Worm (Caenorhabditis elegans) whole organism, young adult: ENCODE data around the gene mmcm-1.

Experiments used
- F52B5.7 ChIP-seq: sonication (generic microtip); optimal IDR thresholded peaks from 2 replicates; lab custom pipeline; 2016; ENCODE audit warnings: mild to moderate bottlenecking, missing genetic modification characterization, missing compliant biosample characterization
- ama-1 ChIP-seq, 3 experiments: fragments of 150-350 bp in 1 of 3; sonication (generic microtip) in 2 of 3; optimal IDR thresholded peaks; 2 replicates each; lab custom pipeline; 2014 to 2018; ENCODE audit warnings: missing biosample characterization in 2 of 3, missing genetic modification characterization in 2 of 3, missing genetic modification reagents in 2 of 3
- ccch-3 ChIP-seq: fragments of 200-800 bp; sonication (Bioruptor generic); optimal IDR thresholded peaks from 2 replicates; lab custom pipeline; 2018; ENCODE audit warnings: mild to moderate bottlenecking, missing genetic modification characterization, missing compliant biosample characterization
- dox-1 ChIP-seq: fragments of 200-800 bp; sonication (Bioruptor generic); IDR thresholded peaks from 2 replicates; pipeline ENCODE4 v1.3.6; 2022; ENCODE audit warnings: missing genetic modification reagents, missing genetic modification characterization, missing compliant biosample characterization
- fkh-3 ChIP-seq: sonication (generic microtip); optimal IDR thresholded peaks from 2 replicates; lab custom pipeline; 2016; ENCODE audit warnings: mild to moderate bottlenecking, missing genetic modification characterization, missing compliant biosample characterization
- lin-35 ChIP-seq, 3 experiments: fragments of 150-350 bp in 2 of 3; sonication (generic microtip) in 1 of 3; optimal IDR thresholded peaks; 2 replicates each; lab custom pipeline; 2014 to 2018; ENCODE audit warnings: missing biosample characterization in 3 of 3, missing genetic modification characterization in 3 of 3, missing genetic modification reagents in 3 of 3
- pha-4 ChIP-seq: fragments of 150-350 bp; sonication (generic microtip); optimal IDR thresholded peaks from 2 replicates; lab custom pipeline; 2014; ENCODE audit warnings: missing biosample characterization, missing genetic modification reagents, missing genetic modification characterization
- rpc-1 ChIP-seq, 2 experiments: fragments of 150-350 bp in 1 of 2; sonication (generic microtip) in 1 of 2; optimal IDR thresholded peaks; 2 replicates each; lab custom pipeline; 2014 to 2018; ENCODE audit warnings: missing biosample characterization in 1 of 2, missing genetic modification characterization in 1 of 2, missing genetic modification reagents in 1 of 2, missing genotype in 1 of 2
- snpc-4 ChIP-seq, 5 experiments: fragments of 150-350 bp in 1 of 5; sonication (generic microtip) in 4 of 5; optimal IDR thresholded peaks; 2 replicates each; lab custom pipeline; 2014 to 2018; ENCODE audit warnings: missing genetic modification characterization in 5 of 5, missing biosample characterization in 3 of 5, antibody characterized with exemption in 2 of 5, mild to moderate bottlenecking in 2 of 5, missing compliant biosample characterization in 2 of 5, missing genotype in 2 of 5, moderate library complexity in 2 of 5, missing genetic modification reagents in 1 of 5
- sptf-2 ChIP-seq: fragments of 200-800 bp; sonication (Bioruptor generic); optimal IDR thresholded peaks from 2 replicates; lab custom pipeline; 2018; ENCODE audit warnings: mild to moderate bottlenecking, missing genetic modification characterization, missing compliant biosample characterization
- tbp1 ChIP-seq: fragments of 200-800 bp; sonication (Bioruptor generic); optimal IDR thresholded peaks from 2 replicates; lab custom pipeline; 2018; ENCODE audit warnings: mild to moderate bottlenecking, missing genetic modification characterization, missing compliant biosample characterization
- zim-3 ChIP-seq: sonication (generic microtip); optimal IDR thresholded peaks from 2 replicates; lab custom pipeline; 2017; ENCODE audit warnings: mild to moderate bottlenecking, missing genetic modification characterization, moderate library complexity, missing compliant biosample characterization
- ztf-26 ChIP-seq: sonication (generic microtip); optimal IDR thresholded peaks from 2 replicates; lab custom pipeline; 2017; ENCODE audit warnings: missing genetic modification characterization, missing compliant biosample characterization
- ztf-6 ChIP-seq: fragments of 200-800 bp; sonication (Bioruptor generic); IDR thresholded peaks from 2 replicates; pipeline ENCODE4 v1.3.6; 2022; ENCODE audit warnings: missing genetic modification reagents, missing genetic modification characterization, missing compliant biosample characterization

ce11 chrIII:3928136-3928535 lies 20.6 kb upstream of the mmcm-1 start, which contains the start of gene F37A8.1:
- TF ChIP-seq fkh-3 (no peak), tbp1 (no peak), lin-35 (GFP tag; optimal IDR thresholded peaks at IDR 0.05; lab: Kevin White, UChicago) (no peak), ama-1 (optimal IDR thresholded peaks at IDR 0.05; lab: Kevin White, UChicago) (no peak), ama-1 (GFP tag; optimal IDR thresholded peaks at IDR 0.05; lab: Kevin White, UChicago) (no peak), pha-4 (tag; lab: Kevin White, UChicago) (no peak), ztf-6 (GFP tag; lab: Robert Waterston, UW) (no peak), snpc-4 (GFP tag; optimal IDR thresholded peaks at IDR 0.05; lab: Kevin White, UChicago) (no peak), snpc-4 (tag; optimal IDR thresholded peaks at IDR 0.05; lab: Kevin White, UChicago) (no peak), dox-1 (GFP tag; lab: Robert Waterston, UW) (no peak), F52B5.7 (tag; lab: Kevin White, UChicago) (no peak), sptf-2 (GFP tag; lab: Kevin White, UChicago) (no peak), zim-3 (no peak), rpc-1 (optimal IDR thresholded peaks at IDR 0.05; lab: Kevin White, UChicago) (no peak), rpc-1 (tag; optimal IDR thresholded peaks at IDR 0.05; lab: Kevin White, UChicago) (no peak), ztf-26 (no peak), ccch-3 (no peak)
